Worm (Caenorhabditis elegans) whole organism, early embryonic: ENCODE results near the gene T07H3.8.
"Not testable (repeated sequence)": the region's sequence is repeated elsewhere in the genome, so short reads cannot be mapped to it uniquely, and the experiment has no call there.

ENCODE experiments used
- B0310.2 ChIP-seq: sonication (generic microtip); optimal IDR thresholded peaks from 2 replicates; lab custom pipeline; 2016; ENCODE audit warnings: mild to moderate bottlenecking, missing genetic modification characterization, missing compliant biosample characterization
- F13C5.2 ChIP-seq: sonication (generic microtip); optimal IDR thresholded peaks from 2 replicates; lab custom pipeline; 2017; ENCODE audit warnings: mild to moderate bottlenecking, missing genetic modification characterization, inconsistent platforms, missing compliant biosample characterization
- aly-1 ChIP-seq: sonication (generic microtip); optimal IDR thresholded peaks from 2 replicates; lab custom pipeline; 2016; ENCODE audit warnings: missing genetic modification characterization, missing compliant biosample characterization
- ama-1 ChIP-seq: fragments of 150-350 bp; optimal IDR thresholded peaks from 2 replicates; lab custom pipeline; 2014
- ceh-13 ChIP-seq: fragments of 200-800 bp; sonication (Bioruptor generic); optimal IDR thresholded peaks from 2 replicates; lab custom pipeline; 2018; ENCODE audit warnings: mild to moderate bottlenecking, missing genetic modification characterization, missing compliant biosample characterization
- ceh-36 ChIP-seq: sonication (generic microtip); optimal IDR thresholded peaks from 2 replicates; lab custom pipeline; 2016; ENCODE audit warnings: missing genetic modification characterization, inconsistent platforms, missing compliant biosample characterization
- ets-7 ChIP-seq: sonication (generic microtip); optimal IDR thresholded peaks from 2 replicates; lab custom pipeline; 2016; ENCODE audit warnings: missing genotype, missing genetic modification characterization, missing compliant biosample characterization
- flt-1 ChIP-seq: fragments of 200-800 bp; sonication (Bioruptor generic); IDR thresholded peaks from 2 replicates; pipeline ENCODE4 v1.3.6; 2022; ENCODE audit warnings: missing genetic modification characterization, missing compliant biosample characterization
- hmbx-1 ChIP-seq: sonication (generic microtip); optimal IDR thresholded peaks from 2 replicates; lab custom pipeline; 2016; ENCODE audit warnings: mild to moderate bottlenecking, missing genetic modification characterization, missing compliant biosample characterization
- hmg-4 ChIP-seq: fragments of 200-800 bp; sonication (Bioruptor generic); optimal IDR thresholded peaks from 2 replicates; lab custom pipeline; 2018; ENCODE audit warnings: mild to moderate bottlenecking, missing genetic modification characterization, missing compliant biosample characterization
- hnd-1 ChIP-seq: sonication (generic microtip); optimal IDR thresholded peaks from 2 replicates; lab custom pipeline; 2016; ENCODE audit warnings: missing genetic modification characterization, missing compliant biosample characterization
- pes-1 ChIP-seq: fragments of 200-800 bp; sonication (Bioruptor generic); IDR thresholded peaks from 2 replicates; pipeline ENCODE4 v1.3.6; 2022; ENCODE audit warnings: missing genetic modification reagents, missing genetic modification characterization, missing compliant biosample characterization
- scrt-1 ChIP-seq: fragments of 200-800 bp; sonication (Bioruptor generic); IDR thresholded peaks from 2 replicates; pipeline ENCODE4 v1.3.6; 2022; ENCODE audit warnings: missing genetic modification characterization, missing compliant biosample characterization
- sea-1 ChIP-seq: fragments of 200-800 bp; sonication (Bioruptor generic); conservative IDR thresholded peaks from 2 replicates; pipeline ENCODE4 v1.3.6; 2022; ENCODE audit warnings: missing genetic modification characterization, missing compliant biosample characterization
- tbx-11 ChIP-seq: fragments of 200-800 bp; sonication (Bioruptor generic); IDR thresholded peaks from 2 replicates; pipeline ENCODE4 v1.3.6; 2022; ENCODE audit warnings: missing genetic modification characterization, missing compliant biosample characterization
- tbx-37 ChIP-seq: fragments of 200-800 bp; sonication (Bioruptor generic); conservative IDR thresholded peaks from 2 replicates; pipeline ENCODE4 v1.3.6; 2022; ENCODE audit warnings: missing genetic modification reagents, missing genetic modification characterization, missing compliant biosample characterization
- tra-4 ChIP-seq: sonication (generic microtip); optimal IDR thresholded peaks from 2 replicates; lab custom pipeline; 2017; ENCODE audit warnings: missing genetic modification characterization, missing compliant biosample characterization

T07H3.8 gene

ce11 chrII:1621795-1622194, 35.4 kb downstream of the T07H3.8 start:
- TF ChIP-seq hmbx-1 (no peak), hmg-4 (GFP tag; lab: Kevin White, UChicago) (no peak), flt-1 (GFP tag; lab: Robert Waterston, UW) (no peak), ama-1 (lab: Kevin White, UChicago) (no peak), tbx-37 (GFP tag; lab: Robert Waterston, UW) (no peak), aly-1 (tag; lab: Kevin White, UChicago) (no peak), sea-1 (GFP tag; lab: Robert Waterston, UW) (no peak)

- no peak for TF ChIP-seq tra-4 (tag; lab: Kevin White, UChicago)
- TF ChIP-seq hnd-1 (tag; lab: Kevin White, UChicago) = no peak
- no peak for TF ChIP-seq aly-1 (tag; lab: Kevin White, UChicago)
- no peak for TF ChIP-seq flt-1 (GFP tag; lab: Robert Waterston, UW)
- no peak for TF ChIP-seq ceh-13 (GFP tag; lab: Kevin White, UChicago)
- TF ChIP-seq tbx-11 = no peak
- TF ChIP-seq hmg-4 (GFP tag; lab: Kevin White, UChicago) = no peak
- no peak for TF ChIP-seq pes-1
- no peak for TF ChIP-seq hmbx-1
- no peak for TF ChIP-seq scrt-1 (GFP tag; lab: Robert Waterston, UW)
- TF ChIP-seq ama-1 (lab: Kevin White, UChicago) = no peak
- no peak for TF ChIP-seq B0310.2
- TF ChIP-seq sea-1 (GFP tag; lab: Robert Waterston, UW) = no peak
- no peak for TF ChIP-seq F13C5.2 (tag; lab: Kevin White, UChicago)
- no peak for TF ChIP-seq tbx-37 (GFP tag; lab: Robert Waterston, UW)
- no peak for TF ChIP-seq ceh-36 (tag; lab: Kevin White, UChicago)
- no peak for TF ChIP-seq ets-7 (tag; lab: Kevin White, UChicago)
Observed at ce11 chrII:1624572-1624971, 38.2 kb downstream of the T07H3.8 start, which contains the start of gene fbxa-160. fbxa-160 (minus strand) TSS chrII:1624672.

DNA sequence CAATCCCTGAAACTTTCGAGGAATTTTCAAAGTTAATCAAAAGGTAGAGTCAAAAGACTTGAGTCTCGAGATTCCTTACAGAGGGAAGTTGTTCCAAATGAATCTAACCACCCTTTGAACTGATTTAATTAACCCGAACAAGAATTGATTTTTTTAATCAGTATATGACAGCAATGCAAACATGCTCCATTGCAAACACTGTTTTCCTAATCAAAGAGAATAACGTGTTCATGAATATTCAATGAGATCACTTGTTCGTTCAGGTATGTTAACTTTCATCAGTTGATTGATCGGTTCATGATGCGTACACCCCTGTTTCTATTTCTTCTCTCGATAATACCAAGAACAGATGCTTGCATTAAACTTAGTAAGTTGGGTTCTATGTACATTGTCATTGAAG, 39.3 kb downstream of the T07H3.8 start, which contains the start of gene C08E3.14:
Gene C08E3.14 (plus strand): TSS at position 301 of the 400 bp plus-strand sequence.
- TF ChIP-seq ets-7 (tag; lab: Kevin White, UChicago) = no peak
- TF ChIP-seq tbx-11 = no peak
- no peak for TF ChIP-seq tra-4 (tag; lab: Kevin White, UChicago)
- TF ChIP-seq hmg-4 (GFP tag; lab: Kevin White, UChicago) = no peak
- TF ChIP-seq B0310.2 = no peak
- TF ChIP-seq ceh-13 (GFP tag; lab: Kevin White, UChicago) = no peak
- no peak for TF ChIP-seq hnd-1 (tag; lab: Kevin White, UChicago)
- TF ChIP-seq scrt-1 (GFP tag; lab: Robert Waterston, UW) = no peak
- TF ChIP-seq ceh-36 (tag; lab: Kevin White, UChicago) = no peak
- TF ChIP-seq tbx-37 (GFP tag; lab: Robert Waterston, UW) = no peak
- TF ChIP-seq F13C5.2 (tag; lab: Kevin White, UChicago) = no peak
- TF ChIP-seq pes-1 = no peak
- TF ChIP-seq sea-1 (GFP tag; lab: Robert Waterston, UW) = no peak
- TF ChIP-seq hmbx-1 = no peak
- TF ChIP-seq flt-1 (GFP tag; lab: Robert Waterston, UW) = no peak
- no peak for TF ChIP-seq aly-1 (tag; lab: Kevin White, UChicago)

DNA sequence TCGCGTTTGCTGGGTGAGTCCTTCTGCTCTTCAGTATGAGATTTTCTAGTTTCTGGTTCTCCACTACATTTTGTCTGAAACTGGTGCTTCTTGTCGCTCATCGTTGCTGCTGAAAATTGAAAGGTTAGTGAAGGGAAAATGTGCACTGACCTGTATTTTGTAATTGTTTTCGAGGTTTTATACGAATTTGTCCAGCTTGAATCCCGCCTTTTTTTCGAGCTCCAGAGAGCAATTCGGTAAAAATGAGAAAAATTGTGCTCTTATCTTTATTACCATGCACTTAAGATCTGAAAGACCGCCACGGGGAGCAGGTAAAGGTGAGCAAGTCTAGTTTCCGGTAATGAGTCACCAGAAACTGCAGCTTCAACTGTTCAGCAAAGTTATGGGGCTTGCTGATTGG, 41.4 kb downstream of the T07H3.8 start, which contains the start of gene C08E3.15:
Gene C08E3.15 (minus strand): TSS at position 101 of the 400 bp plus-strand sequence.
- not testable (repeated sequence) for TF ChIP-seq pes-1; ceh-13 (GFP tag; lab: Kevin White, UChicago); scrt-1 (GFP tag; lab: Robert Waterston, UW)

ce11 chrII:1632216-1632615, 45.8 kb downstream of the T07H3.8 start, which contains the start of gene C08E3.13:
C08E3.13 (minus strand) TSS chrII:1632316.
- TF ChIP-seq sea-1 (GFP tag; lab: Robert Waterston, UW); tbx-37 (GFP tag; lab: Robert Waterston, UW); B0310.2: not testable (repeated sequence)

ce11 chrII:1633490-1633889, 47.1 kb downstream of the T07H3.8 start, which contains the start of gene C08E3.1:
C08E3.1 (plus strand) TSS chrII:1633790.
- not testable (repeated sequence) for TF ChIP-seq scrt-1 (GFP tag; lab: Robert Waterston, UW); hnd-1 (tag; lab: Kevin White, UChicago); aly-1 (tag; lab: Kevin White, UChicago)

DNA sequence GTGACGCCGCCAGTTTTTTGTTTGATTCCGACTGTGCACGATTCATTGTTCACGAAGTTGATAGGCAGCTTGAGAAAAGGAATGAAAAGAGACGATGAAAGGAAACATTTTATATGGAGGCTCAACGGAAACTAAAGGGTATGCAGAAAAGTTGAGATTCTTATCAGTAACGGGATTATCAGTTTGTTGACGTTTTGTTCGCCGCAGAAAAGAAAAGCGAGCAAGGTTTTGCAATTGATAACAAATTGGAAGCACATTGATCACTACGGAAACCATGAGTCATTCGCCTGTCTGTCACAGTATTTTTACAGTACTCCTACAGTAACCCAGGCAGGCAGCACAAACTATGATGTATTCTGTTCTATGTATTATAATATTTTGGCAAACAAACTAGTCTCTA, 49.6 kb downstream of the T07H3.8 start:
- TF ChIP-seq tra-4 (tag; lab: Kevin White, UChicago) (no peak), hmg-4 (GFP tag; lab: Kevin White, UChicago) (no peak), ceh-36 (tag; lab: Kevin White, UChicago) (no peak), pes-1 (no peak), ama-1 (lab: Kevin White, UChicago) (no peak), tbx-37 (GFP tag; lab: Robert Waterston, UW) (no peak), flt-1 (GFP tag; lab: Robert Waterston, UW) (no peak), B0310.2 (no peak), hmbx-1 (no peak), scrt-1 (GFP tag; lab: Robert Waterston, UW) (no peak), sea-1 (GFP tag; lab: Robert Waterston, UW) (no peak), aly-1 (tag; lab: Kevin White, UChicago) (no peak), ceh-13 (GFP tag; lab: Kevin White, UChicago) (no peak), hnd-1 (tag; lab: Kevin White, UChicago) (no peak)

- TF ChIP-seq B0310.2; hnd-1 (tag; lab: Kevin White, UChicago); ceh-13 (GFP tag; lab: Kevin White, UChicago): not testable (repeated sequence)
Observed at ce11 chrII:1636392-1636791, 50.0 kb downstream of the T07H3.8 start, which contains the start of gene srg-20. srg-20 (plus strand) TSS chrII:1636692.
